Worm (Caenorhabditis elegans): ENCODE results near the gene R151.2.

DNA sequence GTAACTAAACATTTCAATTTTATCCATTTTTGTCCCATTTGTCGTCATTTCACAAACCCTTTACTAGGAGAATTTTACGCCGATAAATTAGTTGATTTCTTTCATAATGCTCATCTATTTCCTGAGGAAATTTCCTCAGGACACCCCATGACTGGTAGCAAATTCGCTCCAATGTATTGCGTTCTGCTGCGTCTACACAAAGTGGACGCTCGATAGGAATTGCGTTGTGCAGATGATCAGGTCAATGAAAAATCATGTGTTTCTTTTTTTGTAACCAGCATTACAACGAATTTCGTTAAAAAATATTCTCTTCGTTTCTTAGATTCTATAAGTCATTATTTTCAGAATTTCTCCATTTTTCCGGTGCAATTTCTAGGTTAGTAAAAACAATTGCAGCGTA, 27.9 kb upstream of the R151.2 start, which contains the start of gene epg-4:
- TF ChIP-seq C17E4.6 (GFP tag; IDR thresholded peaks at IDR 0.05) = no peak
- peak; percentile 64 for TF ChIP-seq mcd-1 (GFP tag; IDR thresholded peaks at IDR 0.05)
- peak; percentile 53 for TF ChIP-seq nhr-80 (tag; optimal IDR thresholded peaks at IDR 0.05)
- TF ChIP-seq sptf-2 (GFP tag; optimal IDR thresholded peaks at IDR 0.05) = no peak
- no peak for TF ChIP-seq lsy-27 (tag; optimal IDR thresholded peaks at IDR 0.05; ENCODE audit: borderline replicate concordance, insufficient read depth)
- 0 out of 2 replicates have a peak, but pooled peaks have one; percentile 76 for TF ChIP-seq aptf-3 (GFP tag; IDR thresholded peaks at IDR 0.05)
- TF ChIP-seq F23B12.7 (tag; optimal IDR thresholded peaks at IDR 0.05; ENCODE audit: insufficient read depth) = peak; percentile 13
- no peak for TF ChIP-seq unc-62 (GFP tag; optimal IDR thresholded peaks at IDR 0.05)
- peak; percentile 18 for TF ChIP-seq efl-1 (GFP tag; optimal IDR thresholded peaks at IDR 0.05)

Measured in whole organism, young adult.